Worm (Caenorhabditis elegans) whole organism, L4/young adult: ENCODE measurements around the gene swsn-3.

ENCODE experiments used
- W03F9.2 ChIP-seq: fragments of 150-350 bp; optimal IDR thresholded peaks from 2 replicates; lab custom pipeline; 2014; ENCODE audit warnings: missing biosample characterization, missing genetic modification characterization
- dao-5 ChIP-seq: sonication (generic microtip); optimal IDR thresholded peaks from 2 replicates; lab custom pipeline; 2016; ENCODE audit warnings: missing genotype, missing genetic modification characterization, moderate library complexity, missing compliant biosample characterization
- him-1 ChIP-seq: sonication (generic microtip); optimal IDR thresholded peaks from 2 replicates; lab custom pipeline; 2016; ENCODE audit warnings: missing genotype, missing genetic modification reagents, missing genetic modification characterization, missing compliant biosample characterization

swsn-3 gene

DNA sequence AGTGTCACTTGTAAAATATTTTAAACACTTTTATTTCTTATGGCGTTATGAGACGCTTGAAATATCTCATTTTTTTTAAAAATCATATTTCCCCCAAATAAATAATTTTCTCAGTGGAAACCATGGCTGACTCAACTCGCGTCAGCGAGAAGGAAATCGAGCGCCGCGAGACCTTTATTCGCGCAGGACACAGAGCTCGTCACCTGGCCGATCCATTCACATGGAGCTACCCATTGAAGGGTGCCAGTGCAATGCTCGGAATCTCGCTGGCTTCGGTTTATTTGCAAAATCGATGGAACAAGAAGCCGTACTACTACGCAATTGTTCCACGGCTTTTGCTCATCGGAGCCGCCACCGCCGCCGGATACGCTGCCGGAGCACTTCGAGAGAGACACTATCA lies 18.3 kb upstream of the swsn-3 start, which contains the start of gene nduc-2:
Gene nduc-2 (plus strand): TSS at position 113 of the 400 bp plus-strand sequence.
- TF ChIP-seq W03F9.2 (tag; lab: Kevin White, UChicago) (no peak), him-1 (tag; lab: Kevin White, UChicago) (no peak), dao-5 (no peak)

DNA sequence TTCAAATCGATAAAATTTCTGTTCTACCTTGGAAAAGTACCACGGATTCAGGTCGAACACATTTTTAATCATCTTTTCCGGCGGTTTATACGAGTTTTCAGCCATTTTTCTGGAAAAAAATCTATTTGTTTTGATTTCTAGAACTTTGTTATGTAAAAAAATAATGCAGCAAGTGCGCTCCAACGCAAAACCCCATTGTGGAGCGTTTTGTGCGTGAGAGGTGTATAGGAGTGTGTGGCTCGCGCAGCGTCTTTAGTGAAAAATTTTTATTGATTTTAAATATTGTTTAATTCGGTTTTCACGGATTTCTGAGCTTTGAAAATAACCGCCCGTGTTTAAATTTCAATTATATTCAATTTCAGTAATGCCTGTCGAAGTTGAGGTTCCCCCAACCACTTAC lies 17.4 kb upstream of the swsn-3 start, which contains the start of gene Y71H2AM.20:
Gene Y71H2AM.20 (minus strand): TSS at position 109 of the 400 bp plus-strand sequence.
- TF ChIP-seq W03F9.2 (tag; lab: Kevin White, UChicago) (peak; percentile 99), him-1 (tag; lab: Kevin White, UChicago) (peak; percentile 37), dao-5 (no peak)

DNA sequence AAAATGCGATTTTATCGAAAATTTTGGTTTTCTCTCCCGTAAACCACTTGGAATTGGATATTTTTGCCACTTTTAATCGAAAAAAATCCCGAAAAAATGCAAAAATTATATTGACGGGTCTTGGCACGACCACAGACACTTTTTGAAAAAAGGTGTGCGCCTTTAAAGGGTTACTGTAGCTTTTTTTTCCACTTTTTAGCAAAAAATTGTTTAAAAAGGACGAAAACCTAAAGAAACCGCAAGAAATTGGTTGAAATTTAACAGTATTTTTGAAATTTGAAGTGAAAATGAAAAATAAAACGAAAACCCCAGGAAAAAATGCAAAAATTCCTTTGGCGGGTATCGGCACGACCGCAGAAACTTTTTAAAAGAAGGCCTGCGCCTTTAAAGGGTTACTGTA lies 13.4 kb upstream of the swsn-3 start:
- TF ChIP-seq dao-5 (no peak), him-1 (tag; lab: Kevin White, UChicago) (no peak), W03F9.2 (tag; lab: Kevin White, UChicago) (no peak)

DNA sequence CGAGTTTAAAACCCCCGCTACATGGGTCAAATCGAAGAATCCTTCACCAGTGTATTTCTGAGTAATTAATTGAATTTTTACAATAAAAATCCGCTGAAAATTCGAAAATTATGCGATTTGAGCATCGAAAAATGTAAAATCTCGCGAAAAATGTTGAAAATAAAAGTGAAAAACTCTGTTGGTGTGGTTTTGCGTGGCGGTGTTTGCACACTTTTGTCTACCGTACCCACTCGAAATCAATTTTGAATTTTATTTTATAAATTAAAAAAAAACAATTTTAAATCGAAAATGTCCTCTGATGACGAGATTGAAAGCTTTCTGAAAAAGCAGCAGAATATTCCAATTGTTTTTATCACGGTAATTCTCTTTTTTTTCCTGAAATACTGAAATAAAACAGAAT lies 12.3 kb upstream of the swsn-3 start, which contains the start of gene Y71H2AM.6:
Gene Y71H2AM.6 (plus strand): TSS at position 264 of the 400 bp plus-strand sequence.
- TF ChIP-seq W03F9.2 (tag; lab: Kevin White, UChicago) (peak; percentile 61), him-1 (tag; lab: Kevin White, UChicago) (no peak)

DNA sequence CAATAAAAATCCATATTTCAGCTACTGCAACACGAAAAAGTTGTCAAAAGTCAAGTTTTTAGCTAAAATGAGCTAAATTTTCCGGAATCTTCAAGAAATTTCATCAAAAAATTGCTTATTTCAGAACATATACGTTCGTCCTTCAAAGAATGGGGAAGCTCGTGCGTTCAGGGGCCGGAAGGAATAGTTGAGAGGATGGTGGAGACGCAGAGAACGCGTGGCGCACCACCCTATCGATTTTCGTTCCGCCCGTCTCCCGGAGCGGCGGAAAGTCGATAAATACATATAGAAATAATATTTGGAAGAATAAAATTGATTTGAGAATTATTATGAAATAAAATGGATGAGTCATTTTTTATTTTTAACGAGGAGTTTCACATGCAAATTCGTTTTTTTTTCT lies 11.8 kb upstream of the swsn-3 start:
- TF ChIP-seq W03F9.2 (tag; lab: Kevin White, UChicago): no peak
- TF ChIP-seq him-1 (tag; lab: Kevin White, UChicago): no peak
- TF ChIP-seq dao-5: no peak

DNA sequence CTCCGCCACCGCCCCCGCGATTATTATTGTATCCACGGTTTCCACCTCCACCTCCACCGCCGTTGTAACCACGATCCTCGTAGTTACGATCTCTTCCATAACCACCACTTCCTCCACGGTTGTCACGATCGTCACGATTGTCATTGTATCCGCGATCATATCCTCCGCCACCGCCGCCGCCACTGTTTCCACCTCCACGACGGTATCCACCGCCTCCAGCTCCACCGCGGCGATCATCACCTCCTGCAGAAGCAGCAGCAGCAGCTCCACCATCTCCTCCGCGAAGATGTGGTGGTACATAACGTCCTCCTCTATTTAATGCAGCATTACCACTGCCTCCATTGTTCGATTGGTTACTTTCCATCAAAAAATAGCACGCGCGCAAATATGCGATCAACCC lies 10.2 kb upstream of the swsn-3 start, which contains the start of gene laf-1:
Gene laf-1 (minus strand): TSS at position 399 of the 400 bp plus-strand sequence.
- TF ChIP-seq dao-5: no peak
- no peak for TF ChIP-seq W03F9.2 (tag; lab: Kevin White, UChicago)

DNA sequence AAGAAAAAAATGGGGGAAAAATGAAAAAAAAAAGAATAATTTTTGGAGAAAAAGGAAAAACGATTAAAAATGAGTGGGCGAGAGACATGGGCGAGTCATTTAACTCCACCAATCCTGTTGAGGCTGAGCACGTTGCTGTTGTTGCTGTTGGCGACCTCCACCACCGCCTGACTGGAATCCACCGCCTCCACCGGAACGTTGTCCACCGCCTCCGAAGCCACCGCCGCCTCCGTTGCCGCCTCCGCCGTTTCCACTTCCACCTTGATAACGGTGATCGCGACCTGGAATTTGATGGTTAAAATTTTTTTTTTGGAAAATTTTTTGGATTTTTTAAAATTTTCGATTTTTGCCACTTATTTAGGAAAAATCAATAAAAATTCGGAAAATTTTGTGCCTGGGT lies 2.3 kb upstream of the swsn-3 start:
- no peak for TF ChIP-seq dao-5

DNA sequence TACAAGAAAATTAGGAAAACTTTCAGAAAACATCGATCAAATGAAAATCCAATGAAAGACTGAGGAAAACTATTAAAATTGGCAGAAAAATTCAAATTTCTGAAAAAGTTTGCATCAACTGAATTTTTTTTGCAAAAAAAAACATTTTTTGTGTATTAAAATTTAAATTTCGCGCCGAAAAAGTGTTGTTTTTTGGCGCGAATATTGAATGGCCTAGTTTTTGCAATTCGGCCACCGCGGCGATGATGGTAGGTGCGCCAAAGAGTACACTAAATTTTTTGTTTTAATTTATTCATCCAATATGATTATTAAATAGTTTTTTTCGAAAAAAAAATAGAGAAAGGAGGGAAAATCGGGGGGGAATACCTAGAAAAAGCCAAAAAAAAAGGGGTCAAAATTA lies 599 bp upstream of the swsn-3 start:
- TF ChIP-seq him-1 (tag; lab: Kevin White, UChicago): no peak
- no peak for TF ChIP-seq dao-5
- TF ChIP-seq W03F9.2 (tag; lab: Kevin White, UChicago): no peak

DNA sequence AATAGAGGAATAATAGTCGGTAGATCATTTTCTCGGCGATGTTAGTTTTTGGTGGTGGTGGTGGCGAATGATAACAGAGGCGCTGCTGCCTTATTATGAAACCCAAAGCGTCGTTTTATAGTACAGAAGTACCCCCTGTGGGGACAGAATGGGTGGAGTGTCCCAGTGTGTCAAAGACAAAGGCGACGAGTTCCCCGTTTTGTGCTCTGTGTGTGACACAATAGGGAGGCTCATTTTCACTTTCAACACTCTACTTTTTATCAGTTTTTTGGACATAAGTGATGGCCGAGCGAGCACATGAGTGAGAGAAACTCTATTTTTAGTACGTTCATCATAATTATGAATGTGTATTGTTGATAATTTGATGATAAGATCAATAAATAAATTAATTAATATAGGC lies 7.8 kb downstream of the swsn-3 start, which contains the start of gene pho-9:
Gene pho-9 (minus strand): TSS at position 91 of the 400 bp plus-strand sequence.
- TF ChIP-seq him-1 (tag; lab: Kevin White, UChicago) (no peak), W03F9.2 (tag; lab: Kevin White, UChicago) (no peak), dao-5 (no peak)

DNA sequence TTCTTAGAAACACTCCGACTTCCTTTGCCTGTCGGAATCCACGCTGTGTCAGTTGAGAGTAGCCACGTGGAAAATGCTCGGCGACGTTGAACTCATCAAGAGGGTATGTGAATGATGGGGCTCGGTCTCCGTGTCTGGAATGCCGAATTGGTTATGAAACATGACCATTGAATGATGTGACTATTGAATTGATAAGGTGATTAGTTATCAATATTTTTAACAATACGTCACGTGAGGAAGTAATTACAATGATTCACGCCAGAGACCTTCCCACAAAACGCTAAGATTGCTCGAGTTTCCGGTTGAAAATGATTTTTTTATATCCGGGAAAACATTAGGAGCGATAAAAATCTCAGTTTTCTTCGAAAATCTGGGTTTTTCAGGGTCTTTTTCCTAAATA lies 9.2 kb downstream of the swsn-3 start:
- TF ChIP-seq him-1 (tag; lab: Kevin White, UChicago): no peak
- no peak for TF ChIP-seq W03F9.2 (tag; lab: Kevin White, UChicago)
- TF ChIP-seq dao-5: no peak

DNA sequence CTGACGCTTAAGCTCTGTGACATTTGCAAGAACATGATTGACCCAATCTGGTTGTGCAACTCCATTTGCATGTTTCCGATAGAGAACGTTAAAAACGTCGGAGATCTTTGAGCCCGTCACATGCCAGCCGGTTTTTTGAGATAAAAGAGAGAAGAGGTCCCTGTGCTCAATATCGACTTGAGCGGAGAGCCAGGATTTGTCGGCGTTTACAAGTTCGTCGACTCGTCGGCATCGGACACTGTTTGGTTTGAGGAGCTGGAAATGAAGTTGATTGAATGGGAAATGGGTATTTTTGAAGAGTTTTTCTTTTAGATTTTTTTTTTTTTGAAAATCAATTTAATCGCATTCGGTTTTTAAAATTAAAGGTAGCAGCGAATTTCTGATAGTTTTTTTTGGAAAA lies 10.4 kb downstream of the swsn-3 start:
- TF ChIP-seq W03F9.2 (tag; lab: Kevin White, UChicago): no peak
- no peak for TF ChIP-seq him-1 (tag; lab: Kevin White, UChicago)
- no peak for TF ChIP-seq dao-5

DNA sequence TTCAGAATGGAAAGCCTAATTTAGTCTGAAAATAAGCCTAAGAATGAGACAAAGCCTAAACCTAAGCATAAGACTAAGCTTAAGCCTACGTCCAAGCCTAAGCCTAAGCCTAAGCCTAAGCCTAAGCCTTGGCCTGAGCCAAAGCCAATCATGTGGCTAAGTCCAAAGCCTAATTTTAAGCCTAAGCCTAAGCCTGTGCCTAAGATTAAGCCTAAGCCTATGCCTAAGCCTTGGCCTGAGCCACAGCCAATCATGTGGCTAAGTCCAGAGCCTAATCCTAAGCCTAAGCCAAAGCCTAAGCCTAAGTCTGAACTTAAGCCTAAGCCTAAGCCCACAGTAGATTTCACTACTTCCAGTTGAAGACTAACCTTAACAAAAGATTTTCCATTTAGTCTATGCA lies 11.0 kb downstream of the swsn-3 start:
- no peak for TF ChIP-seq W03F9.2 (tag; lab: Kevin White, UChicago)
- TF ChIP-seq dao-5: no peak
- no peak for TF ChIP-seq him-1 (tag; lab: Kevin White, UChicago)

DNA sequence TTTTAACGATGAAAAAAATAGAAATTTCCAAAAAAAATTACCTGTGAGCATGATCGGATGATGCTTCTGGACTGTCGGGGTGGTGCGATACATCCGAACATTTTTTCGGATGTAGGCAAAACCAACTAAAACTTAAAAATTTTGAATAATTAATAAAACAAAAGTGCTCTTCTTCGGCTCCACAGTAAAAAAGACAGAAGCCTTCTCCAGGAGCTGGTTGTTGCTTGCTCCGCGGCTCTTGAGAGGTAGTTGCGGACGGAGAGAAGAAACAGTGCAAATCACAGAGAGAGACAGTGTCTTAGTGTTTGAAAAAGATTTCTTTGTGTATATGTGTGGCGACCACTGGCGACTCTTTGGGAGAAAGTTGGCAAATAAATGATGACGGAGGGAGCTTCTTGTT lies 12.2 kb downstream of the swsn-3 start, which contains the start of gene gldi-9:
Gene gldi-9 (minus strand): TSS at position 101 of the 400 bp plus-strand sequence.
- TF ChIP-seq him-1 (tag; lab: Kevin White, UChicago): no peak

DNA sequence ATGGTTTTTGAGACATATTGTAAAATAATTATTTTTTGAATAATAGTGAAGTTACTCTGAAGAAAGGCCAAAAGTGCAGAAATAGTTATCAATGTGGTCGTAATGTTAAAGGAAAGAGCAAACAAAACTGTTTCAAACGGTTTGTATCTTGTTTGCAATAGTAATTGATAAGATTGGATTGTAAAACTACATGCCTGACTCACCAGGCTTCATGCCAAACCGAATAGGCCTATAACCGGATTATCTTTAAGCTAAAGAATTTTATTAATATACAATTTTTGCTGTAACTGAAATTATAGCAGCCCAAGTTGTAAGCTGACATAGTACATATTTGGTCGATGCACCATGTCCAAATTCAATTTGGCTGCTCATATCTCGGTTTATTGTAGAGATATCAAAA lies 21.9 kb downstream of the swsn-3 start, which contains the start of gene Y71H2AM.14:
Gene Y71H2AM.14 (minus strand): TSS at position 101 of the 400 bp plus-strand sequence.
- TF ChIP-seq dao-5 (no peak), W03F9.2 (tag; lab: Kevin White, UChicago) (no peak), him-1 (tag; lab: Kevin White, UChicago) (no peak)

DNA sequence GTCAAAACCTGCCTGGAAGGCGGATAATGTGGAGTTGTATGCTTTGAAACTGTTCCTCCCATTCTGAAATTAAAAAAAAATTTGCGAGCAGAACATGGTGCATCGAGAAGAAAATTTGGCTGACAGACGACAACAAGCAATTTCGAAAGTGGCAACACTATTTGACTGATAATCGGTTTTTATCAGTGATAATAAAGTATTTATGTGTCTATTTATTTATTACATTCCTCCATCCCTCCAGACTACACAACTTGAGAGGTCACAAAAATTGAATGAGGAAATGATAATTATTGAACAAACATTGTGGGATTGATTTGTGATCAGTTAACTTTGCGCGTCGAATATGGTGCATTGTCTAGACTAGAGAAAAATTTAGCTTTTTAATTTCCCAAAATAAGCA lies 29.0 kb downstream of the swsn-3 start, which contains the start of gene cest-25:
Gene cest-25 (minus strand): TSS at position 63 of the 400 bp plus-strand sequence.
- TF ChIP-seq dao-5 (no peak), him-1 (tag; lab: Kevin White, UChicago) (no peak), W03F9.2 (tag; lab: Kevin White, UChicago) (no peak)
